Worm (Caenorhabditis elegans) whole organism, early embryonic: ENCODE data around the gene egl-46.

Source experiments
- B0310.2 ChIP-seq: sonication (generic microtip); optimal IDR thresholded peaks from 2 replicates; lab custom pipeline; 2016; ENCODE audit warnings: mild to moderate bottlenecking, missing genetic modification characterization, missing compliant biosample characterization
- F13C5.2 ChIP-seq: sonication (generic microtip); optimal IDR thresholded peaks from 2 replicates; lab custom pipeline; 2017; ENCODE audit warnings: mild to moderate bottlenecking, missing genetic modification characterization, inconsistent platforms, missing compliant biosample characterization
- aly-1 ChIP-seq: sonication (generic microtip); optimal IDR thresholded peaks from 2 replicates; lab custom pipeline; 2016; ENCODE audit warnings: missing genetic modification characterization, missing compliant biosample characterization
- ama-1 ChIP-seq: fragments of 150-350 bp; optimal IDR thresholded peaks from 2 replicates; lab custom pipeline; 2014
- ceh-13 ChIP-seq: fragments of 200-800 bp; sonication (Bioruptor generic); optimal IDR thresholded peaks from 2 replicates; lab custom pipeline; 2018; ENCODE audit warnings: mild to moderate bottlenecking, missing genetic modification characterization, missing compliant biosample characterization
- ceh-36 ChIP-seq: sonication (generic microtip); optimal IDR thresholded peaks from 2 replicates; lab custom pipeline; 2016; ENCODE audit warnings: missing genetic modification characterization, inconsistent platforms, missing compliant biosample characterization
- ets-7 ChIP-seq: sonication (generic microtip); optimal IDR thresholded peaks from 2 replicates; lab custom pipeline; 2016; ENCODE audit warnings: missing genotype, missing genetic modification characterization, missing compliant biosample characterization
- flt-1 ChIP-seq: fragments of 200-800 bp; sonication (Bioruptor generic); IDR thresholded peaks from 2 replicates; pipeline ENCODE4 v1.3.6; 2022; ENCODE audit warnings: missing genetic modification characterization, missing compliant biosample characterization
- hmbx-1 ChIP-seq: sonication (generic microtip); optimal IDR thresholded peaks from 2 replicates; lab custom pipeline; 2016; ENCODE audit warnings: mild to moderate bottlenecking, missing genetic modification characterization, missing compliant biosample characterization
- hmg-4 ChIP-seq: fragments of 200-800 bp; sonication (Bioruptor generic); optimal IDR thresholded peaks from 2 replicates; lab custom pipeline; 2018; ENCODE audit warnings: mild to moderate bottlenecking, missing genetic modification characterization, missing compliant biosample characterization
- hnd-1 ChIP-seq: sonication (generic microtip); optimal IDR thresholded peaks from 2 replicates; lab custom pipeline; 2016; ENCODE audit warnings: missing genetic modification characterization, missing compliant biosample characterization
- pes-1 ChIP-seq: fragments of 200-800 bp; sonication (Bioruptor generic); IDR thresholded peaks from 2 replicates; pipeline ENCODE4 v1.3.6; 2022; ENCODE audit warnings: missing genetic modification reagents, missing genetic modification characterization, missing compliant biosample characterization
- scrt-1 ChIP-seq: fragments of 200-800 bp; sonication (Bioruptor generic); IDR thresholded peaks from 2 replicates; pipeline ENCODE4 v1.3.6; 2022; ENCODE audit warnings: missing genetic modification characterization, missing compliant biosample characterization
- sea-1 ChIP-seq: fragments of 200-800 bp; sonication (Bioruptor generic); conservative IDR thresholded peaks from 2 replicates; pipeline ENCODE4 v1.3.6; 2022; ENCODE audit warnings: missing genetic modification characterization, missing compliant biosample characterization
- tbx-11 ChIP-seq: fragments of 200-800 bp; sonication (Bioruptor generic); IDR thresholded peaks from 2 replicates; pipeline ENCODE4 v1.3.6; 2022; ENCODE audit warnings: missing genetic modification characterization, missing compliant biosample characterization
- tbx-37 ChIP-seq: fragments of 200-800 bp; sonication (Bioruptor generic); conservative IDR thresholded peaks from 2 replicates; pipeline ENCODE4 v1.3.6; 2022; ENCODE audit warnings: missing genetic modification reagents, missing genetic modification characterization, missing compliant biosample characterization
- tra-4 ChIP-seq: sonication (generic microtip); optimal IDR thresholded peaks from 2 replicates; lab custom pipeline; 2017; ENCODE audit warnings: missing genetic modification characterization, missing compliant biosample characterization

The egl-46 gene

DNA sequence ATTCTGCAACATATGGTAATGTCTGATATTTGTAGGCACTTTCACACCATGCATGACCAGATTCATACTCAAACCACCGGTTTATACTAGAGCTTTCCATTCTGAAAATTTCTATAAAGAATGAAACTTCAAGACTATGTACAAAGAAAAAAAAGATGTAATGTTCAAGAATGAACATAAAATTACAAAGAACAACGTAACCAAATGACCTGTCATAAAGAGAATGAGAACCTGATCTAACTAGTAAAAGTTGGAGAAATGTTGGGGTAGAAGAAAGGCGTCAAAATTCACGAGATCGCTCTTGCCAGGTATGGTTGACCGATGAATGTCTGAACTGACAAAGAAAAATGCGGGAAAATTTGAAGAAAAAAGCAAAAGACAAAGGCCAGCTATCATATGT lies 16.2 kb upstream of the egl-46 start, which contains the start of gene W02F12.2:
TSS of gene W02F12.2 (minus strand) at position 101 of the 400 bp plus-strand sequence.
- TF ChIP-seq B0310.2 (no peak), F13C5.2 (tag; lab: Kevin White, UChicago) (no peak), hmbx-1 (tag; lab: Kevin White, UChicago) (no peak), flt-1 (no peak), tra-4 (tag; lab: Kevin White, UChicago) (no peak), scrt-1 (GFP tag; lab: Robert Waterston, UW) (no peak), ceh-36 (tag; lab: Kevin White, UChicago) (no peak), ama-1 (lab: Kevin White, UChicago) (no peak), aly-1 (tag; lab: Kevin White, UChicago) (no peak), hnd-1 (tag; lab: Kevin White, UChicago) (no peak), tbx-37 (GFP tag; lab: Robert Waterston, UW) (no peak)

DNA sequence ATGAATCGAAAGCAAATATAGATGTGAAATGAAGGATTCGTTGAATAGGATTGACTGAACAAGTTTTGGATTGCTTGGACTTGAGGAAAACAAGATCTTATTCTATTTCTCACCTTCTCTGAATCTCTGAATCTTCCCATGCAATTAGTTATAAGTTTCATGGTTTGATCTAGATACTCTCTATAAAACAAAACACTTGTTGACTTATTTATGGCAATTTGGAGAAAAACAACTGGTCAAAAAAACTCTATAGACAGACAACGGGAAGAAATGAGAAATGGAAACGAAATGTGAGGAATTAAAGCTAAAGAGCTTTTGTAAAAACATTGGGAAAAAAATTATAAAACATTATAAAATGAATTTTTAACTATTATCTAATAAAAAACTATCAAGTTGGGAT lies 13.3 kb upstream of the egl-46 start, which contains the start of gene W02F12.8:
TSS of gene W02F12.8 (minus strand) at position 101 of the 400 bp plus-strand sequence.
- TF ChIP-seq scrt-1 (GFP tag; lab: Robert Waterston, UW) (no peak), sea-1 (GFP tag; lab: Robert Waterston, UW) (no peak), ama-1 (lab: Kevin White, UChicago) (no peak), aly-1 (tag; lab: Kevin White, UChicago) (no peak), tra-4 (tag; lab: Kevin White, UChicago) (no peak), hnd-1 (tag; lab: Kevin White, UChicago) (no peak), B0310.2 (no peak), ets-7 (tag; lab: Kevin White, UChicago) (no peak), tbx-11 (no peak), F13C5.2 (tag; lab: Kevin White, UChicago) (no peak), ceh-36 (tag; lab: Kevin White, UChicago) (no peak)

DNA sequence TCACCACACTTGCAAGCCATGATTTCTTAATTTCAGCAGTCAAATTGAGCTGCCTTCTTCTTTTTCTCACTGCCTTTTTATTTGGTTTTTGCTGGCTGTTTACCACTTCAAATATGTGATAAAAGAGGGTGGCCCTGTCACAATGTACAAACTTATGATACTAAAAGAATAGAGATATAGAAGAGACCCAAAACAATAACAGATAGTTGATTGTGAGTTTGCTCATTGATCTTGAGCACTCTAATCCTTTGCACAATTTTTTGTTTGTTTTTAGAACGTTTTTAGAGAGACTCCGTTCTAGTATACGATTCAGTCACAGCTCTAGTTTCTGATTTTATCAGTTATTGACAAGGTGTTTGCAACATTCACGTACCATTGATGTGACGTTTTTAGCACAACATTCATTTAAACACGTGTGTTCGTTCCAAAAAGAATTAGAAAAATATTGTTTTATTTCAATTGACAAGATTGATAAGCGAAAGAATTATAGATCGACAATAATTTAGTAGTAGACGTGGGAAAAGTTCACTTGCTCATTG lies 10.5 kb upstream of the egl-46 start, which contains the start of gene mtl-1:
TSS of gene mtl-1 (minus strand) at position 51 of the 539 bp plus-strand sequence.
- TF ChIP-seq ceh-36 (tag; lab: Kevin White, UChicago) (no peak), ets-7 (tag; lab: Kevin White, UChicago) (no peak), F13C5.2 (tag; lab: Kevin White, UChicago) (no peak), tbx-11 (no peak), aly-1 (tag; lab: Kevin White, UChicago) (no peak), tra-4 (tag; lab: Kevin White, UChicago) (no peak), ceh-13 (GFP tag; lab: Kevin White, UChicago) (no peak), hmg-4 (GFP tag; lab: Kevin White, UChicago) (no peak), sea-1 (GFP tag; lab: Robert Waterston, UW) (no peak), pes-1 (GFP tag; lab: Robert Waterston, UW) (no peak), ama-1 (lab: Kevin White, UChicago) (no peak), tbx-37 (GFP tag; lab: Robert Waterston, UW) (no peak), B0310.2 (no peak)

DNA sequence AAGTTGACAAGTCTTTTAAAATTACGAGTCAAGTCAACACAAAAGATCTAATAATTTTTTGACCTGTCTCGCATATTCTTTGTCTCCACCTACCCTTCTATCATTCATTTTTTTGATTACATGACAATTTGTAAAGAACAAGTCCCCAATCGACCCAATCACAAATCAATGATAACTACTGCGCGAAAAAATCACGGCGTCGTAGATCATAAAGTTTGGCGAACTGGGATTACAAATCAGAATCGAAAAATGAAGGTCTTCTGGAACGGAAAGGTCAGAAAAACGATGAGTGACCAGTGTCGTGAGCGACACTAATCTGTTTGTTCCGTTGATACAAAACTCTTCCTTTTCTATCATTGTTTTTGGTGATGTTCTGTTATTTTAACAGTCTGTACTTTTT lies 8.7 kb upstream of the egl-46 start:
- TF ChIP-seq hmbx-1 (tag; lab: Kevin White, UChicago) (no peak), aly-1 (tag; lab: Kevin White, UChicago) (no peak), sea-1 (GFP tag; lab: Robert Waterston, UW) (no peak), hmg-4 (GFP tag; lab: Kevin White, UChicago) (no peak), hnd-1 (tag; lab: Kevin White, UChicago) (no peak), F13C5.2 (tag; lab: Kevin White, UChicago) (no peak), tbx-11 (no peak), ceh-36 (tag; lab: Kevin White, UChicago) (no peak), tra-4 (tag; lab: Kevin White, UChicago) (no peak)

DNA sequence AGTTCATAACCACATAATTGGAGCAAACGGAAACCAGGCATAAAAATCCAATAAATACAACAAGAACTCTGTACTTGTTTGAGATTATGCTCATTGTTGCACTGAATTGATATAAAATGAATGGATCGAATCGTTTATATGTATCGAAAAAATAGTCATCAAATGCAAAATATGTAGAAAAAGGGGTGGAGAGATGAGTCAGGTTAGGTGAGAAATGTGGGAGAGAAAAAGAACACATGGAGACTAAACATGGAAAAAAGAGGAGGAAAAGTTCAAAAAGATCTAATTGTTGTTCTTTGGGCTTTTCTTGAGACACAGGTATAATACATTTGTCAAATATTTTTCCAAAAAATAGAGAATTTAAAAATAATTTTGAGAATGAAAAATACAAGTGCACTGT lies 7.0 kb upstream of the egl-46 start, which contains the start of gene K11G9.5:
TSS of gene K11G9.5 (minus strand) at position 101 of the 400 bp plus-strand sequence.
- TF ChIP-seq aly-1 (tag; lab: Kevin White, UChicago), result no peak
- no peak for TF ChIP-seq tbx-37 (GFP tag; lab: Robert Waterston, UW)
- no peak for TF ChIP-seq hmg-4 (GFP tag; lab: Kevin White, UChicago)
- TF ChIP-seq scrt-1 (GFP tag; lab: Robert Waterston, UW), result no peak
- TF ChIP-seq hmbx-1 (tag; lab: Kevin White, UChicago), result no peak
- TF ChIP-seq tbx-11, result no peak
- no peak for TF ChIP-seq F13C5.2 (tag; lab: Kevin White, UChicago)
- TF ChIP-seq ets-7 (tag; lab: Kevin White, UChicago), result no peak
- no peak for TF ChIP-seq B0310.2
- TF ChIP-seq ama-1 (lab: Kevin White, UChicago), result no peak
- TF ChIP-seq tra-4 (tag; lab: Kevin White, UChicago), result no peak
- no peak for TF ChIP-seq ceh-13 (GFP tag; lab: Kevin White, UChicago)
- no peak for TF ChIP-seq pes-1 (GFP tag; lab: Robert Waterston, UW)
- no peak for TF ChIP-seq flt-1
- TF ChIP-seq hnd-1 (tag; lab: Kevin White, UChicago), result no peak
- TF ChIP-seq sea-1 (GFP tag; lab: Robert Waterston, UW), result no peak
- no peak for TF ChIP-seq ceh-36 (tag; lab: Kevin White, UChicago)

DNA sequence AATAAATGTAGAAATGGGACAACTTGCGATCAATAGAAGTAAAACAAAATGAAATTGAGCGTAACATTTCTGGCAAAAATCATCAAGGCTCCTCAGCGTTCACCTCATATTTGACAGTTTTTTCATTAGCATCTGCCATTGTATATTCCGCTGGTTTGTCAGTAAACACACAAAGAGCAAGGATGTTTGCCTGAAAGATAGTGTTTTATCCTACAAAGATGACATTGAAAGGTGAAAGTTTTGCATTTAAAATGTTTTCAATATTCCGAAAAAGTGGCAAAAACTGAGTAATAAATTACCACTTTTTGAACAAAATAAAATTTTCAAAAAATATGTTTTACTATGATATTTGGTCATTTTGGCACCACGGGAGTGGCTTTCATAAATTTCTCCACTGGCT lies 4.6 kb upstream of the egl-46 start:
- no peak for TF ChIP-seq ets-7 (tag; lab: Kevin White, UChicago)
- TF ChIP-seq F13C5.2 (tag; lab: Kevin White, UChicago), result no peak
- no peak for TF ChIP-seq aly-1 (tag; lab: Kevin White, UChicago)
- TF ChIP-seq pes-1 (GFP tag; lab: Robert Waterston, UW), result no peak

DNA sequence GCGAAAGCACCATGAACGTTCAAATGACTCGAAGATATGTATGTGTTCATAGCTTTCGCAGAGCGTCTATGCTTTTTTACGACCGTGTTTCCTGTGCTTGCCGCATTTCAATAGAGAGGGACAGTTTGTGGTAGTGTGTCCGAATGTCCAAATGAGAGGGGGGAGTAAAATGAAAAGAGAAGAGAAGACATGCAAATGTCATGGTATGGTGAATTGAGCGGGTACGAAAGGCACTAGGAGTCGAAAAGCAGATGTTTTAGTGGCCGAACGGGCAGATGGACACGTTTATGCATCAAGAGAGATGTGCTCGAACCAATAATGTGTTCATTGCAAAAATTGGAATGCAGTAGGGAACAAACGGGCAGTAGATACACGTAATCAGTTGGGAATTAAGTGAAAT lies 4.1 kb upstream of the egl-46 start:
- TF ChIP-seq hmbx-1 (tag; lab: Kevin White, UChicago), result no peak
- peak; percentile 18 for TF ChIP-seq hmg-4 (GFP tag; lab: Kevin White, UChicago)
